Worm (Caenorhabditis elegans) whole organism, early embryonic: ENCODE measurements around the gene nol-56.

Experiments
- B0310.2 ChIP-seq: sonication (generic microtip); optimal IDR thresholded peaks from 2 replicates; lab custom pipeline; 2016; ENCODE audit warnings: mild to moderate bottlenecking, missing genetic modification characterization, missing compliant biosample characterization
- ama-1 ChIP-seq: fragments of 150-350 bp; optimal IDR thresholded peaks from 2 replicates; lab custom pipeline; 2014
- flt-1 ChIP-seq: fragments of 200-800 bp; sonication (Bioruptor generic); IDR thresholded peaks from 2 replicates; pipeline ENCODE4 v1.3.6; 2022; ENCODE audit warnings: missing genetic modification characterization, missing compliant biosample characterization
- tbx-37 ChIP-seq: fragments of 200-800 bp; sonication (Bioruptor generic); conservative IDR thresholded peaks from 2 replicates; pipeline ENCODE4 v1.3.6; 2022; ENCODE audit warnings: missing genetic modification reagents, missing genetic modification characterization, missing compliant biosample characterization

ce11 chrV:10399290-10399689, 46.5 kb upstream of the nol-56 start:
- no peak for TF ChIP-seq flt-1 (GFP tag; lab: Robert Waterston, UW)
- TF ChIP-seq ama-1 (lab: Kevin White, UChicago): no peak
- no peak for TF ChIP-seq B0310.2
- no peak for TF ChIP-seq tbx-37
